Worm (Caenorhabditis elegans) whole organism, late embryonic: ENCODE data around the gene bcmo-2.
A peak's percentile ranks its signal among the peaks of the same experiment; 100 is the strongest.

Experiments
- C08G9.2 ChIP-seq: sonication (generic microtip); optimal IDR thresholded peaks from 2 replicates; lab custom pipeline; 2016; ENCODE audit warnings: mild to moderate bottlenecking, missing genetic modification characterization, moderate library complexity, missing compliant biosample characterization
- T23F11.4 ChIP-seq: fragments of 200-800 bp; sonication (Bioruptor generic); optimal IDR thresholded peaks from 2 replicates; lab custom pipeline; 2018; ENCODE audit warnings: mild to moderate bottlenecking, missing genetic modification characterization, missing compliant biosample characterization
- Y22D7AL.16 ChIP-seq: sonication (generic microtip); optimal IDR thresholded peaks from 2 replicates; lab custom pipeline; 2016; ENCODE audit warnings: missing genetic modification characterization, missing compliant biosample characterization
- ceh-14 ChIP-seq: sonication (generic microtip); optimal IDR thresholded peaks from 2 replicates; lab custom pipeline; 2016; ENCODE audit warnings: missing genotype, missing genetic modification characterization, missing compliant biosample characterization
- ceh-2 ChIP-seq: sonication (generic microtip); optimal IDR thresholded peaks from 2 replicates; lab custom pipeline; 2016; ENCODE audit warnings: missing genotype, missing genetic modification characterization, missing compliant biosample characterization
- ceh-22 ChIP-seq: sonication (generic microtip); optimal IDR thresholded peaks from 2 replicates; lab custom pipeline; 2017; ENCODE audit warnings: missing biosample characterization, missing genetic modification characterization
- ceh-24 ChIP-seq: sonication (generic microtip); optimal IDR thresholded peaks from 2 replicates; lab custom pipeline; 2016; ENCODE audit warnings: mild to moderate bottlenecking, missing genetic modification characterization, missing compliant biosample characterization
- ceh-31 ChIP-seq: sonication (generic microtip); optimal IDR thresholded peaks from 2 replicates; lab custom pipeline; 2016; ENCODE audit warnings: missing genetic modification characterization, missing compliant biosample characterization
- ceh-34 ChIP-seq: sonication (generic microtip); optimal IDR thresholded peaks from 2 replicates; lab custom pipeline; 2016; ENCODE audit warnings: mild to moderate bottlenecking, missing genetic modification characterization, missing compliant biosample characterization
- ceh-9 ChIP-seq: sonication (generic microtip); optimal IDR thresholded peaks from 2 replicates; lab custom pipeline; 2016; ENCODE audit warnings: mild to moderate bottlenecking, missing genetic modification characterization, inconsistent platforms, missing compliant biosample characterization
- che-1 ChIP-seq: sonication (generic microtip); optimal IDR thresholded peaks from 2 replicates; lab custom pipeline; 2016; ENCODE audit warnings: mild to moderate bottlenecking, missing genetic modification characterization, missing compliant biosample characterization
- dve-1 ChIP-seq: sonication (generic microtip); optimal IDR thresholded peaks from 2 replicates; lab custom pipeline; 2017; ENCODE audit warnings: antibody characterized with exemption, mild to moderate bottlenecking, missing genetic modification characterization, missing compliant biosample characterization
- elt-4 ChIP-seq: sonication (generic microtip); optimal IDR thresholded peaks from 2 replicates; lab custom pipeline; 2016; ENCODE audit warnings: missing genetic modification characterization, missing compliant biosample characterization
- eyg-1 ChIP-seq: sonication (generic microtip); optimal IDR thresholded peaks from 2 replicates; lab custom pipeline; 2016; ENCODE audit warnings: missing genotype, missing genetic modification characterization, missing compliant biosample characterization
- fkh-10 ChIP-seq: fragments of 150-350 bp; optimal IDR thresholded peaks from 2 replicates; lab custom pipeline; 2014; ENCODE audit warnings: missing biosample characterization, missing genetic modification reagents, missing genetic modification characterization
- fkh-6 ChIP-seq: sonication (generic microtip); optimal IDR thresholded peaks from 2 replicates; lab custom pipeline; 2016; ENCODE audit warnings: missing genetic modification characterization, missing compliant biosample characterization
- gmeb-2 ChIP-seq: sonication (generic microtip); optimal IDR thresholded peaks from 2 replicates; lab custom pipeline; 2016; ENCODE audit warnings: missing genetic modification characterization, inconsistent platforms, missing compliant biosample characterization
- hlh-15 ChIP-seq: sonication (generic microtip); optimal IDR thresholded peaks from 2 replicates; lab custom pipeline; 2016; ENCODE audit warnings: missing genetic modification characterization, missing compliant biosample characterization
- hlh-8 ChIP-seq: sonication (generic microtip); optimal IDR thresholded peaks from 2 replicates; lab custom pipeline; 2016; ENCODE audit warnings: missing genotype, missing genetic modification characterization, missing compliant biosample characterization
- nfya-1 ChIP-seq: sonication (generic microtip); optimal IDR thresholded peaks from 2 replicates; lab custom pipeline; 2017; ENCODE audit warnings: missing genetic modification characterization, mild to moderate bottlenecking, missing compliant biosample characterization, antibody characterized with exemption, moderate library complexity
- nhr-11 ChIP-seq: fragments of 150-350 bp; optimal IDR thresholded peaks from 2 replicates; lab custom pipeline; 2014; ENCODE audit warnings: missing biosample characterization, missing genetic modification characterization
- pat-9 ChIP-seq: fragments of 200-800 bp; sonication (Bioruptor generic); optimal IDR thresholded peaks from 2 replicates; lab custom pipeline; 2018; ENCODE audit warnings: mild to moderate bottlenecking, missing genetic modification characterization, moderate library complexity, missing compliant biosample characterization
- pha-2 ChIP-seq: sonication (generic microtip); optimal IDR thresholded peaks from 2 replicates; lab custom pipeline; 2017; ENCODE audit warnings: mild to moderate bottlenecking, missing genetic modification characterization, missing compliant biosample characterization
- pha-4 ChIP-seq: fragments of 150-350 bp; optimal IDR thresholded peaks from 2 replicates; lab custom pipeline; 2018; ENCODE audit warnings: missing biosample characterization, missing genetic modification reagents, missing genetic modification characterization
- pqm-1 ChIP-seq: sonication (generic microtip); optimal IDR thresholded peaks from 2 replicates; lab custom pipeline; 2016; ENCODE audit warnings: missing genetic modification characterization, missing compliant biosample characterization
- rnt-1 ChIP-seq: sonication (generic microtip); optimal IDR thresholded peaks from 2 replicates; lab custom pipeline; 2016; ENCODE audit warnings: missing genetic modification characterization, missing compliant biosample characterization
- tbx-2 ChIP-seq: sonication (generic microtip); optimal IDR thresholded peaks from 2 replicates; lab custom pipeline; 2016; ENCODE audit warnings: missing genetic modification characterization, missing compliant biosample characterization
- unc-3 ChIP-seq, 2 experiments: fragments of 200-800 bp in 1 of 2; sonication (Bioruptor generic) in 1 of 2; sonication (generic microtip) in 1 of 2; conservative IDR thresholded peaks in 1 of 2; optimal IDR thresholded peaks in 1 of 2; 2 replicates each; pipeline versions ENCODE4 v1.3.6 to Lab custom; 2016 to 2022; ENCODE audit warnings: missing compliant biosample characterization in 2 of 2, missing genetic modification characterization in 2 of 2, missing genetic modification reagents in 1 of 2
- unc-42 ChIP-seq: sonication (generic microtip); optimal IDR thresholded peaks from 2 replicates; lab custom pipeline; 2016; ENCODE audit warnings: missing genotype, missing genetic modification characterization, missing compliant biosample characterization
- unc-86 ChIP-seq: sonication (generic microtip); optimal IDR thresholded peaks from 2 replicates; lab custom pipeline; 2016; ENCODE audit warnings: missing genetic modification characterization, missing compliant biosample characterization
- zip-5 ChIP-seq: sonication (generic microtip); optimal IDR thresholded peaks from 2 replicates; lab custom pipeline; 2016; ENCODE audit warnings: missing genetic modification characterization, missing compliant biosample characterization

bcmo-2 gene

ce11 chrII:3894755-3895154 is 15.9 kb downstream of the bcmo-2 start, which contains the start of gene F53C3.7:
TSS of gene F53C3.7 (plus strand) at chrII:3895055.
- no peak for TF ChIP-seq Y22D7AL.16 (tag; lab: Kevin White, UChicago)
- TF ChIP-seq ceh-34 (tag; lab: Kevin White, UChicago): no peak
- no peak for TF ChIP-seq rnt-1 (tag; lab: Kevin White, UChicago)

DNA sequence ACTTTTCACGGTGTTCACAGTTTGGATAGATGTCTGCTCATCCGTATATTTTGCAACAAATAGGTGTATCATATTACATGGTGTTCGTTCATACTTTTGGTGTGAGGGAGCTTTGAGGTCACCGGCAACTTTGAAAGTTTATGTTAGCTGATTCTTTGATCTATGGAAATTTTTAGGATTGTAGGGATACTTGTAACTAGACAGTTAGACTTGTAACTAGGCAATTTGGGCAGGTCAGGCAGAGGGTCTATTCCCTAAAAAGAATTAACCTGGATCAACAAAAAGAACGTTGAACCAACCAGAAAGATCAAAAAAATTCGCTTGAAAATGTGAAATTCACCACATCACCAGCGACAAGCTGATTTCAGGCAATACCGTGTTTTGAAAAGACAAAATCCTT is 16.7 kb downstream of the bcmo-2 start:
- TF ChIP-seq hlh-8 (tag; lab: Kevin White, UChicago) (no peak), ceh-34 (tag; lab: Kevin White, UChicago) (no peak), zip-5 (tag; lab: Kevin White, UChicago) (no peak), ceh-9 (tag; lab: Kevin White, UChicago) (no peak), pat-9 (tag; lab: Kevin White, UChicago) (no peak), ceh-31 (tag; lab: Kevin White, UChicago) (no peak), dve-1 (no peak), hlh-15 (tag; lab: Kevin White, UChicago) (no peak), unc-86 (tag; lab: Kevin White, UChicago) (no peak), nfya-1 (no peak), T23F11.4 (no peak), nhr-11 (tag; lab: Kevin White, UChicago) (no peak), pha-2 (tag; lab: Kevin White, UChicago) (no peak), rnt-1 (tag; lab: Kevin White, UChicago) (no peak)
- TF ChIP-seq, all 69 proteins: peak for 0

DNA sequence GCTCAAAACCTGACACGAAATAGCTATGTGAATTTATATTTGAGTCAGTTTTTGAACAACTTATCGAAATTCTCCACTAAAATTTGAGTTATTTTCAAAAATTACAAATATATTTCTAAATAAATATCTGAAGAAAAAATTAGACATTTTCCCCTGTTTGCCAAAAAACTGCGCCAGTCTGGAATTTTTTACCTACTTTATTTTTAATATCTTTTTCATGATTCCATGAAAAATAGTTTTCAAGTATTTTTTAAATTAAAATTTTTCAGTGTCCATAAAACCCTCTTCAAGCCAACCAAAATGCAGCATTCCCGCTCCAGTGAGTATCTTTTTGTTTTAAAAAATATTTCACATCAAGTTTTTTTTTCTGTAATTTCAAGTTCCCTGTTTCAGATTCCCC is 19.5 kb downstream of the bcmo-2 start, which contains the start of gene F53C3.8:
Gene F53C3.8 (plus strand): TSS at position 301 of the 400 bp plus-strand sequence.
- TF ChIP-seq ceh-24 (tag; lab: Kevin White, UChicago) (no peak), eyg-1 (tag; lab: Kevin White, UChicago) (no peak), pha-4 (tag; lab: Kevin White, UChicago) (no peak), nhr-11 (tag; lab: Kevin White, UChicago) (no peak), unc-42 (no peak), fkh-6 (no peak), ceh-14 (no peak), C08G9.2 (tag; lab: Kevin White, UChicago) (no peak), elt-4 (tag; lab: Kevin White, UChicago) (no peak)

- no peak for TF ChIP-seq tbx-2 (tag; lab: Kevin White, UChicago)
- no peak for TF ChIP-seq ceh-2 (tag; lab: Kevin White, UChicago)
- no peak for TF ChIP-seq gmeb-2 (tag; lab: Kevin White, UChicago)
Measured at ce11 chrII:3879945-3880344, 30.7 kb downstream of the bcmo-2 start, which contains the start of gene nhr-166. TSS of gene nhr-166 (plus strand) at chrII:3880245.

DNA sequence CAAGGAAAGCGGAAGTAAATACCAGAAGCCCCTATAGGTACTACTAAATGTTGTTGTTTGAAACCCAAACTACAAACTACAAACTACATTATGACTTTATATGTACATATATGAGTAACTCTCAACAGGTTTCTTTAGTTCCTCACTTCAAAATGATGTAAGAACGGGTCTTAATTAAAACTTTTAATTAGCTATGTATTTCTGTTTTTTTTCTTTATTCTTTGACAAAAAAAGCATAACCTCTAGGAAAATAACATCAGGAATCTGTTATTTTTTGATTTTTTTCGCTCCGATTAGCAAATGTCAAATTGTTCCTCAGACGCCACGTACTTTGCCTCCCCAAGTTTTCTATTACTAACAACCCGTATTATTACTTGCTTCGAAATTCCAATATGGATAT is 32.3 kb downstream of the bcmo-2 start, which contains the start of gene srh-250:
Gene srh-250 (plus strand): TSS at position 301 of the 400 bp plus-strand sequence.
- TF ChIP-seq fkh-10 (GFP tag; lab: Kevin White, UChicago) (no peak), unc-3 (GFP tag; conservative IDR thresholded peaks at IDR 0.05; lab: Robert Waterston, UW) (no peak), unc-3 (tag; optimal IDR thresholded peaks at IDR 0.05; lab: Kevin White, UChicago) (no peak), ceh-22 (no peak), nfya-1 (no peak), nhr-11 (tag; lab: Kevin White, UChicago) (no peak), che-1 (no peak)

ce11 chrII:3877874-3878273 is 32.8 kb downstream of the bcmo-2 start, which contains the start of gene sdz-7:
TSS of gene sdz-7 (minus strand) at chrII:3877974.
- peak; percentile 43 for TF ChIP-seq nfya-1
- TF ChIP-seq pqm-1 (tag; lab: Kevin White, UChicago): no peak
